Worm (Caenorhabditis elegans) whole organism, midembryonic: ENCODE results near the gene lido-9.
"Not testable (repeated sequence)": the region's sequence is repeated elsewhere in the genome, so short reads cannot be mapped to it uniquely, and the experiment has no call there.

Source experiments
- T22C8.4 ChIP-seq: fragments of 200-800 bp; sonication (Bioruptor generic); IDR thresholded peaks from 2 replicates; pipeline ENCODE4 v1.3.6; 2022; ENCODE audit warnings: missing genetic modification characterization, missing compliant biosample characterization
- cog-1 ChIP-seq: sonication (generic microtip); optimal IDR thresholded peaks from 2 replicates; lab custom pipeline; 2016; ENCODE audit warnings: missing genetic modification characterization, missing compliant biosample characterization
- flt-1 ChIP-seq: fragments of 200-800 bp; sonication (Bioruptor generic); IDR thresholded peaks from 2 replicates; pipeline ENCODE4 v1.3.6; 2022; ENCODE audit warnings: missing genetic modification characterization, missing compliant biosample characterization
- klf-2 ChIP-seq: fragments of 200-800 bp; sonication (Bioruptor generic); conservative IDR thresholded peaks from 2 replicates; pipeline ENCODE4 v1.3.6; 2022; ENCODE audit warnings: missing genetic modification reagents, missing genetic modification characterization, missing compliant biosample characterization
- med-1 ChIP-seq: sonication (generic microtip); optimal IDR thresholded peaks from 2 replicates; lab custom pipeline; 2017; ENCODE audit warnings: missing genetic modification characterization, mild to moderate bottlenecking, missing compliant biosample characterization, antibody characterized with exemption, missing genetic modification reagents; ENCODE audit not compliant: insufficient read depth
- ref-1 ChIP-seq: fragments of 200-800 bp; sonication (Bioruptor generic); conservative IDR thresholded peaks from 2 replicates; pipeline ENCODE4 v1.3.6; 2022; ENCODE audit warnings: missing genetic modification reagents, missing genetic modification characterization, missing compliant biosample characterization
- tab-1 ChIP-seq: fragments of 200-800 bp; sonication (Bioruptor generic); IDR thresholded peaks from 2 replicates; pipeline ENCODE4 v1.3.6; 2022; ENCODE audit warnings: missing genetic modification characterization, missing compliant biosample characterization
- ztf-23 ChIP-seq: fragments of 200-800 bp; sonication (Bioruptor generic); IDR thresholded peaks from 2 replicates; pipeline ENCODE4 v1.3.6; 2022; ENCODE audit warnings: missing genetic modification reagents, missing genetic modification characterization, missing compliant biosample characterization
- ztf-29 ChIP-seq: fragments of 200-800 bp; sonication (Bioruptor generic); IDR thresholded peaks from 2 replicates; pipeline ENCODE4 v1.3.6; 2022; ENCODE audit warnings: missing genetic modification reagents, missing genetic modification characterization, missing compliant biosample characterization

The lido-9 gene

DNA sequence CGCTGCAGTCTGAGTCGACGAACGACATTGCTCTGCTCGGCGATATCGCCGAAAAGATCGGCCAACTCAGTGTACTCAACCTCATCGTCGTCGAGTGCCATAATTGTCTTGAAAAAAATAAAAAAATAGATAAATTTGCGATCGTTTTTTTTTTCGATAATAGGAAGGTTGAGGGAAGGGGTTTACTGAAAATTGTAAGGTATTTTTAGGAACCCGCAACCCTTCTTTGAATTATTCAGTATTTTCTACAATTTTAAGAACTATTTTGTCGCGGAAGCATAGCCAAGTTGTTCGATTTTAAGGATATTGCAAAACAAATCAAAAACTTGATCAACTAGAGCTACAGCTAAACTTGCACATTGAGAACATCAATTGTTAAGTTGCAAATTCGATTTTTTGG, 11.6 kb downstream of the lido-9 start, which contains the start of gene C41H7.9:
TSS of gene C41H7.9 (minus strand) at position 101 of the 400 bp plus-strand sequence.
- TF ChIP-seq cog-1 (tag; lab: Kevin White, UChicago) (no peak), ref-1 (no peak), tab-1 (GFP tag; lab: Robert Waterston, UW) (no peak), T22C8.4 (GFP tag; lab: Robert Waterston, UW) (no peak), ztf-29 (GFP tag; lab: Robert Waterston, UW) (no peak), klf-2 (no peak), ztf-23 (GFP tag; lab: Robert Waterston, UW) (no peak), med-1 (GFP tag; lab: Kevin White, UChicago) (no peak), flt-1 (GFP tag; lab: Robert Waterston, UW) (no peak)

DNA sequence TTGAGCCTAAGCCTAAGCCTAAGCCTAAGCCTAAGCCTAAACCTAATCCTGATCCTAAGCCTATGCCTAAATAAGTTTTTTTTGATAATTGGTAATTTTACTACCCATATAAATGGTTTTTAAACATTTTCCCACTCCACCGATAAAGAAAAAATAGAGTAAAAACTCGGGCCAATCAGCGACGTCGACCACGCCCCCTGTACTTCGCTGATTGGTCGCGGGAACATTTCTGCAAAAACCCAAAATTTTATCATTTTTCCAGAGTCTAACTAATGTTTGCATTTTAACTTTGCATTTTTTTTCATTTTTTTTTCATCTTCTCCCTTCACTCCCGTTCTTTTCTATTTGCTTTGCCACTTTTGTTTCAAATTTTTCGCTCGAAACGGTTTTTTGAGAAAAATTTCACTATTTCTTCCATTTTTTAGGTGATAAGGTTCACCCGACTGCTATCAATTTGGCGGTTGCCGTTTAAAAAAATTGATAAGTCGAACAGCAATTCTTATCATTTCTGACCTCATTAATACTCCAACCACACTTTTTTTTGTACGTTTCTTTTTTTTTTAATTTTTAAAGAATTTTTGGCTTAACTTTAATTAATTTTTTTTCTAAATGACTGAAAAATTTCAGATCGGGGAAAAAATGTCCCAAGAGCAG, 13.8 kb downstream of the lido-9 start, which contains the start of gene C41H7.2:
TSS of gene C41H7.2 (plus strand) at position 622 of the 654 bp plus-strand sequence.
- TF ChIP-seq flt-1 (GFP tag; lab: Robert Waterston, UW) = 0 out of 2 replicates have a peak, but pooled peaks have one; percentile 2
- TF ChIP-seq T22C8.4 (GFP tag; lab: Robert Waterston, UW) = no peak

DNA sequence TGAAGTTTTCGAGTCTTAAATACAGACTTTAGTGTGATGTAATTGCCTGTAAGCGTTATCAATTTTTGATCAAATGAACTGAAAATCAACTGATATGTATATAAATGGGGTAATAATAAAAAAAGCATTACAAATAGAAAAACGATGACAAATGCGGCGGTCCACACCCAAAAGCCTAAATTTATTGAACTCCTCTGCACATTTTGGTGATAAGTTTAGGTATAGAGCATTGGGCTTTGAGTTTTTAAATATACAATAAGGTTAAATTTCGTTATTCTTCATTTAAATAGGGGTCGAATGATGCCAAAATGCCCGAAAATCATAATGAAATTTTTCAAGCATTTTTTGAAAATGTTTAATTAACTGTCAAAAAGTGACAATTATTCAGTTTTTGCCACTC, 19.2 kb downstream of the lido-9 start, which contains the start of gene clec-3:
TSS of gene clec-3 (minus strand) at position 101 of the 400 bp plus-strand sequence.
- TF ChIP-seq flt-1 (GFP tag; lab: Robert Waterston, UW) = no peak
- TF ChIP-seq T22C8.4 (GFP tag; lab: Robert Waterston, UW) = no peak
- no peak for TF ChIP-seq ref-1
- no peak for TF ChIP-seq tab-1 (GFP tag; lab: Robert Waterston, UW)
- no peak for TF ChIP-seq med-1 (GFP tag; lab: Kevin White, UChicago)
- TF ChIP-seq ztf-23 (GFP tag; lab: Robert Waterston, UW) = no peak
- TF ChIP-seq cog-1 (tag; lab: Kevin White, UChicago) = no peak
- no peak for TF ChIP-seq klf-2
- no peak for TF ChIP-seq ztf-29 (GFP tag; lab: Robert Waterston, UW)

- TF ChIP-seq ztf-23 (GFP tag; lab: Robert Waterston, UW) (no peak), T22C8.4 (GFP tag; lab: Robert Waterston, UW) (no peak)
These were observed 20.3 kb downstream of the lido-9 start for ce11 chrII:3020899-3021298.

DNA sequence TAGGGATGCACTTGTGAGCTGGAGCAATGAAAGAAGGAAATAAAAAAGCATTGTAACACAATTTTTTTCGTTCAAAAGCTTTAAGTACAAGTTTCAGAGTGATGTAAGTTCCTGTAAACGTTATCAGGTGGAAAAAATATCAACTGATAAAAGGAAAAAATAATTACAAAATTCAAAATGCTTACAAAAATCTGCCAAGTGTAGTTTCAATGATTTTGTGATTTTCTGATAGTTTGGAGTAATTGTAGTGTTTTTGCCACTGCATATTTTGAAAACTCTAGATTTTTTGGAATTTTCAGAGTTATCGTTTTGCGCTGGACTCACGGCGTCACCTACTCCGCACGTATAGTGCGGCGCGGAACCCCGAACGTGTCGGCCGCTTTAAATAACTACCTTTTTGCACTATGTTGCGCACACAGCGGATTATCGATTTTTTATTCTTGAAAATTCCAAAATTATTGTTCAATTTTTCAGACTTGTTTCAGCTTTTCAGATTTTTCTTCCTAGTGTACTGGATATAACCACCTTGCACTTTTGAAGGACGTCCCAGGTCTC, 22.9 kb downstream of the lido-9 start, which contains the start of gene clec-2:
TSS of gene clec-2 (minus strand) at position 51 of the 555 bp plus-strand sequence.
- no peak for TF ChIP-seq ref-1
- TF ChIP-seq klf-2 = no peak

- TF ChIP-seq klf-2 (no peak), ztf-29 (GFP tag; lab: Robert Waterston, UW) (no peak), ref-1 (no peak), flt-1 (GFP tag; lab: Robert Waterston, UW) (no peak), med-1 (GFP tag; lab: Kevin White, UChicago) (no peak), cog-1 (tag; lab: Kevin White, UChicago) (no peak), T22C8.4 (GFP tag; lab: Robert Waterston, UW) (no peak), ztf-23 (GFP tag; lab: Robert Waterston, UW) (no peak), tab-1 (GFP tag; lab: Robert Waterston, UW) (no peak)
These were observed 24.1 kb downstream of the lido-9 start for ce11 chrII:3024655-3025054.

DNA sequence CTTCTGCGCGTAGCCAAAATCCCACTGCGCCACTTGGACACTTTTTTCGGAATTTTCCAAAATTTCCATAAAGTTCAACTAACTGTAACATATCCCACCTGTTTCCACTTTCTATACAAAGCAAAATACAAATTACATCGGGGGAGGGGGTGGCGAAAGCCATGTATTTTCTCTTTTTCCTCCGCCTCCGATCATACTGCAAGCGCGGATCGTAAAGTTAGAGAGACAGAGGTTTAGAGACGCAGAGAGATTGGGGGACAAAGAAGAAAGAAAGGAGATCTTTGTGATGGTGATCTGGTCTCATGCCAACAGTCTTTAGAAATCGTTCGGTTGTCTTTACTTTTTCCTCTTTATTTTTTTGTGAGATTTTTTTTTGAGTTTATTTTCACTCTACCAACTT, 27.7 kb downstream of the lido-9 start:
- no peak for TF ChIP-seq med-1 (GFP tag; lab: Kevin White, UChicago)
- no peak for TF ChIP-seq T22C8.4 (GFP tag; lab: Robert Waterston, UW)
- no peak for TF ChIP-seq cog-1 (tag; lab: Kevin White, UChicago)
- TF ChIP-seq klf-2 = no peak

DNA sequence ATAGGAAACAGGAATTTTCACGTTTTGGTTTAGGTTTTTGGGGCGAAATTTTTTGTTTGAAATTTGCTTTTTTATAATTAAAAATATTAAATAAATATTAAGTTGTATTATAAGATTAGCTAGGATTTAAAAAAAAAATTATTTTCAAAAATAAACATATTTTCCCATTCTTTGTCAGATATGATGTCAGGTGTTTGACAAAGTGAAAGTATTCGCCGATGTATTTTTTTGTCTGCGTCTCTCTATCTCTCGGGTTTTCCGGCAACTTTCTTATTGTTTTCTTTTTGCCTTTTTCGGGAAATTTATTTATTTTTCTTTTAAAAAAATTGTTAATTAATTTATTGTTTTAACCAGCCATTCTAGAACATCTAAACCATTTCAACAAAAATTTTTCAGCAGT, 29.8 kb downstream of the lido-9 start:
- TF ChIP-seq ref-1 = no peak
- TF ChIP-seq ztf-29 (GFP tag; lab: Robert Waterston, UW) = no peak
- TF ChIP-seq T22C8.4 (GFP tag; lab: Robert Waterston, UW) = no peak
- no peak for TF ChIP-seq klf-2

DNA sequence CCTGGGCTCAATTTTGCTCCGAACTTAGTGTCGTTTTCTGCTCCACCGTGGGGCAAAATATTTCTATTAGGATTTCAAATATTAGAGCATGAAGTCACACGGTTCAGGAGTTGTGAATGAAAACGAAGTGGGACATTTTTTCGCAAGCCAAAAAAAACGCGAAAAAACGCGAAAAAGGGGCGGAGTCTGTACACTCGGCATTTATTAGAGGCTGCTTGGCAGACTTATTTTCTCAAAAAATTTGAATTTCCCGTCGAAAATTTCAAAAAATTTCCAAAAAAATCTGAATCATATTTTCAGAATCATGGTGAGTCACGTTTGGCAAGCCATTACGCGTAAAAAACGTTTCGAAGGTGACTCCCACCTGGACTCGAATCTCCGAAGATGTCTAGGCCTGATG, 31.9 kb downstream of the lido-9 start, which contains the start of gene B0454.6:
TSS of gene B0454.6 (plus strand) at position 301 of the 400 bp plus-strand sequence.
- not testable (repeated sequence) for TF ChIP-seq tab-1 (GFP tag; lab: Robert Waterston, UW); T22C8.4 (GFP tag; lab: Robert Waterston, UW); klf-2

ce11 chrII:3034914-3035313, 34.3 kb downstream of the lido-9 start:
- no peak for TF ChIP-seq klf-2
- 0 out of 2 replicates have a peak, but pooled peaks have one; percentile 30 for TF ChIP-seq T22C8.4 (GFP tag; lab: Robert Waterston, UW)

DNA sequence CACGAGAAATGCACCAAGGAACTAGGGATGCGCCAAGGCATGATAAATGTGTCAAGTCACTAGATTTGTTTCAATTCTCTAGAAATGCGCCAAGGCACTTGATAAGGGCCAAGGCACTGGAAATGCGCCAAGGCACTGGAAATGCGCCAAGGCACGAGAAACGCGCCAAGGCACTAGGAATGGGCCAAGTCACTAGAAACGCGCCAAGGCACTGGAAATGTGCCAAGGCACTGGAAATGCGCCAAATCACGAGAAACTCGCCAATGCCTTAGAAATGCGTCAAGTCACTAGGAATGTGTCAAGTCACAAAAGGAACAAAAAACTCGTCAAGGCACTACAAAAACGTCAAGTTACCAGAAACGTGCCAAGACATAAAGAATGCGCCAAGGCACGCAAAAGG, 35.8 kb downstream of the lido-9 start:
- no peak for TF ChIP-seq T22C8.4 (GFP tag; lab: Robert Waterston, UW)
- no peak for TF ChIP-seq ztf-23 (GFP tag; lab: Robert Waterston, UW)
- TF ChIP-seq flt-1 (GFP tag; lab: Robert Waterston, UW) = no peak
- TF ChIP-seq ztf-29 (GFP tag; lab: Robert Waterston, UW) = no peak
- no peak for TF ChIP-seq tab-1 (GFP tag; lab: Robert Waterston, UW)
- TF ChIP-seq ref-1 = no peak
- no peak for TF ChIP-seq med-1 (GFP tag; lab: Kevin White, UChicago)
- TF ChIP-seq klf-2 = no peak
- TF ChIP-seq cog-1 (tag; lab: Kevin White, UChicago) = no peak
